Fruit fly (Drosophila melanogaster): ENCODE data around the gene aay.

Gene aay

DNA sequence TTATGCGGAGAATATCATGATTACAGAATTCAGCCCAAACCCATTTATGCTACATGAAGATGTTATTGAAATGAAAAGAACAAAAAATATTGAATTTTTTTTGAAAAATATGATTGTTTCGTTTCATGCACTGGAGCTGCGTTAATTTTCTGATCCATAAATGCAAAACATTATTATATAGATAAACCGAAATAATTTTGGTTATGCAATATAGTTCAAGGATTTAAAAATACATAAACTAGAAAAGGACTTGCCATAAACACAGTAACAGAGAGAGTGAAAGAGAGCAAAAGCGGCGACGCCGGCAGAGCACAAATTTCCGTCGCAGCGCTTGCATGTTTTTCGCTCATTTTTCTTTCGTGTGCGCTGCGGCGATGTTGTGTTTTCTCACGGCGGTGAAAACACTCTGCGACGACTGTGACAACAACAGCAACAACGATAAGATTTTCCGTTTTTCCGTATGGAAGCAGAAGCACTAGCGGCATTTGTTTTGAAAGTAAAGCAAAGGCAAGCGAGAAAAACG lies 39.3 kb downstream of the aay start (continued):
- peak; percentile 45 for TF ChIP-seq Ets97D (GFP tag; optimal IDR thresholded peaks at IDR 0.05)
- peak; percentile 82 for TF ChIP-seq stc (GFP tag; IDR thresholded peaks at IDR 0.05)
- TF ChIP-seq Bgb (GFP tag; IDR thresholded peaks at IDR 0.05; ENCODE audit: partially characterized antibody) = peak; percentile 36; the same call in 1 of the 2 replicates
- TF ChIP-seq odd (GFP tag; optimal IDR thresholded peaks at IDR 0.05) = peak; percentile 91
- peak; percentile 64 for TF ChIP-seq pnt (GFP tag; optimal IDR thresholded peaks at IDR 0.05)
- no peak for TF ChIP-seq ftz-f1 (GFP tag; optimal IDR thresholded peaks at IDR 0.05)
- TF ChIP-seq CG34422 (GFP tag; IDR thresholded peaks at IDR 0.05) = no peak; the same call in 1 of the 3 replicates
- TF ChIP-seq CG32532 (GFP tag; IDR thresholded peaks at IDR 0.05) = peak; percentile 73; the same call in 1 of the 2 replicates
- TF ChIP-seq HmgD (GFP tag; optimal IDR thresholded peaks at IDR 0.05) = no peak
- TF ChIP-seq CG7839 (tag; optimal IDR thresholded peaks at IDR 0.05) = peak; percentile 91
- TF ChIP-seq repo (GFP tag; optimal IDR thresholded peaks at IDR 0.05) = peak; percentile 34
- peak; percentile 84 for TF ChIP-seq CG4424 (GFP tag; optimal IDR thresholded peaks at IDR 0.05)
- TF ChIP-seq emc (GFP tag; optimal IDR thresholded peaks at IDR 0.05) = no peak
- TF ChIP-seq CG11696 (GFP tag; IDR thresholded peaks at IDR 0.05) = peak; percentile 35; the same call in 1 of the 2 replicates
- TF ChIP-seq CG3281 (GFP tag; optimal IDR thresholded peaks at IDR 0.05) = peak; percentile 89
- TF ChIP-seq jigr1 (GFP tag; IDR thresholded peaks at IDR 0.05) = 0 out of 3 replicates have a peak, but pooled peaks have one; percentile 30
- TF ChIP-seq tin (GFP tag; optimal IDR thresholded peaks at IDR 0.05) = peak; percentile 86
- no peak for TF ChIP-seq hbn (GFP tag; IDR thresholded peaks at IDR 0.05; ENCODE audit: partially characterized antibody)
- no peak for TF ChIP-seq danr (GFP tag; IDR thresholded peaks at IDR 0.05)
- TF ChIP-seq HLH4C (GFP tag; IDR thresholded peaks at IDR 0.05; ENCODE audit: partially characterized antibody) = no peak
- TF ChIP-seq CG30020 (tag; optimal IDR thresholded peaks at IDR 0.05) = peak; percentile 73
- TF ChIP-seq CG12659 (GFP tag; optimal IDR thresholded peaks at IDR 0.05) = peak; percentile 86
- TF ChIP-seq CG11093 (GFP tag; IDR thresholded peaks at IDR 0.05) = 0 out of 3 replicates have a peak, but pooled peaks have one; percentile 26
- TF ChIP-seq CG32767 (GFP tag; IDR thresholded peaks at IDR 0.05) = peak; percentile 78
- TF ChIP-seq CG17802 (tag; optimal IDR thresholded peaks at IDR 0.05) = peak; percentile 42
- 0 out of 2 replicates have a peak, but pooled peaks have one; percentile 6 for TF ChIP-seq ssp (GFP tag; IDR thresholded peaks at IDR 0.05)
- TF ChIP-seq CG12391 (tag; optimal IDR thresholded peaks at IDR 0.05) = peak; percentile 96
- no peak for TF ChIP-seq ato (GFP tag; IDR thresholded peaks at IDR 0.05; ENCODE audit: partially characterized antibody)
- peak in 1 of 3 experiments; percentile 96 for TF ChIP-seq lola (GFP tag; optimal IDR thresholded peaks at IDR 0.05)
- TF ChIP-seq ken (GFP tag; IDR thresholded peaks at IDR 0.05) = peak; percentile 43; the same call in 1 of the 3 replicates
- TF ChIP-seq CG2678 (tag; optimal IDR thresholded peaks at IDR 0.05) = peak; percentile 96
- TF ChIP-seq CG17912 (GFP tag; optimal IDR thresholded peaks at IDR 0.05) = no peak
- TF ChIP-seq Nf-YA (GFP tag; IDR thresholded peaks at IDR 0.05) = peak; percentile 77
- TF ChIP-seq CG7963 (GFP tag; IDR thresholded peaks at IDR 0.05; ENCODE audit: partially characterized antibody) = no peak
- TF ChIP-seq CG7556 (GFP tag; optimal IDR thresholded peaks at IDR 0.05) = peak; percentile 96
- TF ChIP-seq crp (GFP tag; optimal IDR thresholded peaks at IDR 0.05) = peak in 1 of 2 experiments; percentile 21
- TF ChIP-seq CG13894 (tag; optimal IDR thresholded peaks at IDR 0.05) = peak; percentile 84
- peak; percentile 41 for TF ChIP-seq CG1792 (GFP tag; optimal IDR thresholded peaks at IDR 0.05)
- TF ChIP-seq CG16863 (GFP tag; optimal IDR thresholded peaks at IDR 0.05) = peak; percentile 71
- peak; percentile 90 for TF ChIP-seq CG15269 (tag; optimal IDR thresholded peaks at IDR 0.05)
- peak; percentile 73 for TF ChIP-seq HLH3B (GFP tag; IDR thresholded peaks at IDR 0.05)
- peak; percentile 59 for TF ChIP-seq Oaz (GFP tag; IDR thresholded peaks at IDR 0.05)
- peak; percentile 92 for TF ChIP-seq CG9727 (GFP tag; optimal IDR thresholded peaks at IDR 0.05)
- TF ChIP-seq CG6175 (GFP tag; IDR thresholded peaks at IDR 0.05) = no peak
- TF ChIP-seq CG1529 (GFP tag; optimal IDR thresholded peaks at IDR 0.05) = peak; percentile 87
- peak; percentile 72 for TF ChIP-seq D19B (GFP tag; optimal IDR thresholded peaks at IDR 0.05)
- TF ChIP-seq Hr51 (GFP tag; optimal IDR thresholded peaks at IDR 0.05) = peak; percentile 46 to 93
- peak; percentile 9 for TF ChIP-seq wek (GFP tag; optimal IDR thresholded peaks at IDR 0.05)
- no peak for TF ChIP-seq chinmo (GFP tag; IDR thresholded peaks at IDR 0.05; ENCODE audit: partially characterized antibody)

Measured in whole organism, embryonic.